Worm (Caenorhabditis elegans): ENCODE measurements around the gene gmps-1.

The gmps-1 gene

ce11 chrII:10851110-10851509, 17.4 kb downstream of the gmps-1 start (continued):
- TF ChIP-seq lsy-2 (tag; optimal IDR thresholded peaks at IDR 0.05) = peak in 1 of 2 experiments; percentile 81
- no peak for TF ChIP-seq tag-97 (GFP tag; IDR thresholded peaks at IDR 0.05)

- TF ChIP-seq aha-1 (tag) = peak; percentile 29
- TF ChIP-seq hif-1 (tag; optimal IDR thresholded peaks at IDR 0.05) = no peak
- no peak for TF ChIP-seq ceh-82 (tag; optimal IDR thresholded peaks at IDR 0.05)
- TF ChIP-seq nhr-111 (GFP tag; optimal IDR thresholded peaks at IDR 0.05) = no peak
- TF ChIP-seq unc-62 (GFP tag; optimal IDR thresholded peaks at IDR 0.05 in 1 of 2) = no peak
- no peak for TF ChIP-seq unc-62 (tag; optimal IDR thresholded peaks at IDR 0.05)
- no peak for TF ChIP-seq skn-1 (tag; optimal IDR thresholded peaks at IDR 0.05)
- TF ChIP-seq zfp-3 (GFP tag; conservative IDR thresholded peaks at IDR 0.05) = 0 out of 2 replicates have a peak, but pooled peaks have one; percentile 42
- TF ChIP-seq F37D6.2 (tag; optimal IDR thresholded peaks at IDR 0.05) = no peak
Observed at ce11 chrII:10849903-10850302, 18.6 kb downstream of the gmps-1 start, which contains the start of gene M106.2. M106.2 (minus strand) TSS chrII:10850003.

- TF ChIP-seq dmd-8 (GFP tag; IDR thresholded peaks at IDR 0.05) (no peak), ceh-44 (GFP tag; IDR thresholded peaks at IDR 0.05) (no peak), lim-7 (GFP tag; IDR thresholded peaks at IDR 0.05) (no peak), ceh-62 (tag; optimal IDR thresholded peaks at IDR 0.05) (no peak), hlh-11 (tag; optimal IDR thresholded peaks at IDR 0.05) (no peak), mep-1 (tag; optimal IDR thresholded peaks at IDR 0.05) (no peak), mdl-1 (tag; optimal IDR thresholded peaks at IDR 0.05) (no peak), mxl-3 (GFP tag; optimal IDR thresholded peaks at IDR 0.05) (no peak), nhr-102 (tag; optimal IDR thresholded peaks at IDR 0.05) (no peak), nhr-76 (tag; optimal IDR thresholded peaks at IDR 0.05) (no peak), lir-3 (tag; optimal IDR thresholded peaks at IDR 0.05) (no peak), snpc-1.2 (GFP tag; IDR thresholded peaks at IDR 0.05) (no peak), ztf-11 (tag; optimal IDR thresholded peaks at IDR 0.05) (no peak), mes-2 (tag; optimal IDR thresholded peaks at IDR 0.05; ENCODE audit: poor library complexity, severe bottlenecking) (no peak), arid-1 (GFP tag; conservative IDR thresholded peaks at IDR 0.05) (no peak), ces-1 (GFP tag; optimal IDR thresholded peaks at IDR 0.05) (no peak)
Observed at ce11 chrII:10847057-10847456, 21.5 kb downstream of the gmps-1 start.

- no peak for TF ChIP-seq nhr-237 (tag; optimal IDR thresholded peaks at IDR 0.05)
- TF ChIP-seq aha-1 (tag) = peak; percentile 67
- no peak for TF ChIP-seq nhr-10 (tag; optimal IDR thresholded peaks at IDR 0.05)
- no peak for TF ChIP-seq tra-1 (GFP tag; IDR thresholded peaks at IDR 0.05)
- no peak for TF ChIP-seq mxl-2 (GFP tag; conservative IDR thresholded peaks at IDR 0.05)
- no peak for TF ChIP-seq daf-12 (tag; optimal IDR thresholded peaks at IDR 0.05)
Observed at ce11 chrII:10843527-10843926, 25.0 kb downstream of the gmps-1 start, which contains the start of gene M106.8. M106.8 (minus strand) TSS chrII:10843627.

ce11 chrII:10840067-10840466, 28.5 kb downstream of the gmps-1 start:
- TF ChIP-seq nhr-25 (tag; optimal IDR thresholded peaks at IDR 0.05; ENCODE audit: borderline replicate concordance, insufficient read depth) (peak; percentile 62), dmd-9 (GFP tag; IDR thresholded peaks at IDR 0.05) (peak; percentile 79; the same call in 1 of the 2 replicates), F26F4.8 (GFP tag; conservative IDR thresholded peaks at IDR 0.05) (peak; percentile 96), spr-1 (tag; optimal IDR thresholded peaks at IDR 0.05) (peak; percentile 71), jun-1 (tag; optimal IDR thresholded peaks at IDR 0.05) (no peak), T20F7.1 (GFP tag; optimal IDR thresholded peaks at IDR 0.05) (peak; percentile 74), nhr-237 (tag; optimal IDR thresholded peaks at IDR 0.05) (no peak), ctbp-1 (GFP tag; IDR thresholded peaks at IDR 0.05) (peak; percentile 88), Y48G9A.11 (GFP tag; IDR thresholded peaks at IDR 0.05) (peak; percentile 87), vab-7 (GFP tag; IDR thresholded peaks at IDR 0.05) (peak; percentile 95), zip-11 (GFP tag; IDR thresholded peaks at IDR 0.05) (0 out of 2 replicates have a peak, but pooled peaks have one; percentile 50), F44E2.7 (GFP tag; IDR thresholded peaks at IDR 0.05) (peak; percentile 79; the same call in 1 of the 2 replicates), lin-13 (GFP tag; optimal IDR thresholded peaks at IDR 0.05) (peak; percentile 68), lin-1 (GFP tag; IDR thresholded peaks at IDR 0.05) (peak; percentile 91), ceh-28 (tag; optimal IDR thresholded peaks at IDR 0.05) (no peak), Y75B8A.6 (GFP tag; IDR thresholded peaks at IDR 0.05) (0 out of 2 replicates have a peak, but pooled peaks have one; percentile 60)
